Fruit fly (Drosophila melanogaster) S2 (cell line): ENCODE results near the gene Itgbn.

ENCODE experiments used
- CG8478 ChIP-seq: fragments of >200 bp; optimal IDR thresholded peaks from 2 replicates; lab custom pipeline; 2018
- CTCF ChIP-seq, 2 experiments: fragments of >200 bp; optimal IDR thresholded peaks; 2 replicates each; lab custom pipeline; 2018

- TF ChIP-seq CG8478 (lab: Kevin White, UChicago): no peak
- TF ChIP-seq CTCF (optimal IDR thresholded peaks at IDR 0.05; lab: Kevin White, UChicago): no peak
Observed at dm6 chr2L:21026597-21026996, 26.2 kb upstream of the Itgbn start.
